Worm (Caenorhabditis elegans) whole organism, late embryonic: ENCODE measurements around the gene F35F10.14.

Experiments
- sox-2 ChIP-seq: fragments of 200-800 bp; sonication (Bioruptor generic); IDR thresholded peaks from 2 replicates; pipeline ENCODE4 v1.3.6; 2022; ENCODE audit warnings: missing genetic modification reagents, missing genetic modification characterization, missing compliant biosample characterization

The F35F10.14 gene

DNA sequence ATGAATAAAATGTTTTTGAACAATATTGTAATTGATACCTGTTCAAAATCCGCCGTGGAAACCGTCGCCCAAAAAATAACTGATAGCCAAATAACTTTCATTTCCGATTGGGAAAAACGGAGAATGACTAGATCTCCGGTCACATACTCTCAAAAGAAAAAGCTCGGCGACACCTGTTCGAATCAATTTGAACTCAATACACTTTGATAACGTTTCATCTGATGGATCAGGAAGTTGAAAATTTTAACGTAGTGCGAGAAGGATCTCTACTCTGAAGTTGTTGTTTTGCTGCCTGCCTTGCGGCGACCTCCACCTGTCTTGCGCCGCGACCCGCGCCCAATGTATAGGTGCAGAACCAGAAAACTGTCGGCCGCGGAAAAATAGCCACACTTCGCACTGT, 46.7 kb downstream of the F35F10.14 start, which contains the start of gene T28A11.20:
T28A11.20 (minus strand) TSS at position 101 of the 400 bp plus-strand sequence.
- TF ChIP-seq sox-2: no peak
